Worm (Caenorhabditis elegans): ENCODE results near the gene R10D12.10.

- TF ChIP-seq ceh-34 (tag; optimal IDR thresholded peaks at IDR 0.05), result no peak
- TF ChIP-seq sox-4 (tag; optimal IDR thresholded peaks at IDR 0.05), result no peak
- TF ChIP-seq K02D7.2 (tag; optimal IDR thresholded peaks at IDR 0.05), result no peak
- no peak for TF ChIP-seq nhr-11 (tag; optimal IDR thresholded peaks at IDR 0.05)
- TF ChIP-seq rnt-1 (tag; optimal IDR thresholded peaks at IDR 0.05), result no peak
- no peak for TF ChIP-seq ets-4 (tag; optimal IDR thresholded peaks at IDR 0.05)
- no peak for TF ChIP-seq F13H6.1 (tag; optimal IDR thresholded peaks at IDR 0.05)
- TF ChIP-seq ref-2 (tag; optimal IDR thresholded peaks at IDR 0.05), result no peak
Observed at ce11 chrV:14004342-14004741, 46.2 kb upstream of the R10D12.10 start.
